Worm (Caenorhabditis elegans) whole organism, midembryonic: ENCODE measurements around the gene sdz-23.

Source experiments
- klf-2 ChIP-seq: fragments of 200-800 bp; sonication (Bioruptor generic); conservative IDR thresholded peaks from 2 replicates; pipeline ENCODE4 v1.3.6; 2022; ENCODE audit warnings: missing genetic modification reagents, missing genetic modification characterization, missing compliant biosample characterization
- ztf-23 ChIP-seq: fragments of 200-800 bp; sonication (Bioruptor generic); IDR thresholded peaks from 2 replicates; pipeline ENCODE4 v1.3.6; 2022; ENCODE audit warnings: missing genetic modification reagents, missing genetic modification characterization, missing compliant biosample characterization

- TF ChIP-seq klf-2 (GFP tag; lab: Robert Waterston, UW) (no peak), ztf-23 (GFP tag; lab: Robert Waterston, UW) (no peak)
Measured at ce11 chrV:8110816-8111215, 11.4 kb downstream of the sdz-23 start.
